Worm (Caenorhabditis elegans): ENCODE data around the gene C41C4.9.

- TF ChIP-seq W03F9.2 (tag; optimal IDR thresholded peaks at IDR 0.05) (no peak), him-1 (tag; optimal IDR thresholded peaks at IDR 0.05) (no peak)
These were observed 18.0 kb downstream of the C41C4.9 start for ce11 chrII:8125439-8125838.

Data from whole organism, L4/young adult.